Fruit fly (Drosophila melanogaster): ENCODE results near the gene ss.

ss gene

dm6 chr3R:16434599-16434998 lies 31.1 kb upstream of the ss start, which contains the start of gene CG14881:
TSS of gene CG14881 (plus strand) at chr3R:16434899.
- TF ChIP-seq net (GFP tag; optimal IDR thresholded peaks at IDR 0.05) = no peak
- no peak for TF ChIP-seq Sox15 (GFP tag; optimal IDR thresholded peaks at IDR 0.05)
- no peak for TF ChIP-seq Blimp-1 (GFP tag; optimal IDR thresholded peaks at IDR 0.05)
- TF ChIP-seq Ets96B (tag; optimal IDR thresholded peaks at IDR 0.05) = no peak
- TF ChIP-seq Sox102F (GFP tag; optimal IDR thresholded peaks at IDR 0.05) = no peak

dm6 chr3R:16432665-16433065 lies 29.2 kb upstream of the ss start, which contains the start of gene Fntb:
TSS of gene Fntb (plus strand) at chr3R:16432998.
- TF ChIP-seq Gug (GFP tag; IDR thresholded peaks at IDR 0.05) = peak; percentile 58; the same call in 1 of the 2 replicates
- no peak for TF ChIP-seq Met (GFP tag; optimal IDR thresholded peaks at IDR 0.05)
- TF ChIP-seq Hr4 (GFP tag; optimal IDR thresholded peaks at IDR 0.05) = no peak
- no peak for TF ChIP-seq net (GFP tag; optimal IDR thresholded peaks at IDR 0.05)
- no peak for TF ChIP-seq CG7368 (GFP tag; optimal IDR thresholded peaks at IDR 0.05)
- no peak for TF ChIP-seq CG8632 (GFP tag; optimal IDR thresholded peaks at IDR 0.05)
- TF ChIP-seq CG32006 (GFP tag; optimal IDR thresholded peaks at IDR 0.05) = no peak
- TF ChIP-seq spab (GFP tag; optimal IDR thresholded peaks at IDR 0.05) = no peak
- peak; percentile 57; the same call in 2 of the 3 replicates for TF ChIP-seq CG8119 (GFP tag; IDR thresholded peaks at IDR 0.05)
- peak; percentile 70 for TF ChIP-seq dsx (GFP tag; optimal IDR thresholded peaks at IDR 0.05; ENCODE audit: poor library complexity, severe bottlenecking)
- 0 out of 3 replicates have a peak, but pooled peaks have one; percentile 50 for TF ChIP-seq CG6163 (GFP tag; IDR thresholded peaks at IDR 0.05)
- no peak for TF ChIP-seq Smox (GFP tag; optimal IDR thresholded peaks at IDR 0.05)
- no peak for TF ChIP-seq pdm3 (GFP tag; optimal IDR thresholded peaks at IDR 0.05)
- no peak for TF ChIP-seq acj6 (GFP tag; optimal IDR thresholded peaks at IDR 0.05)
- TF ChIP-seq CG3919 (GFP tag; optimal IDR thresholded peaks at IDR 0.05) = no peak
- peak; percentile 53 for TF ChIP-seq vri (GFP tag; optimal IDR thresholded peaks at IDR 0.05)
- TF ChIP-seq CG10631 (GFP tag; optimal IDR thresholded peaks at IDR 0.05) = no peak
- TF ChIP-seq CG11294 (GFP tag; IDR thresholded peaks at IDR 0.05) = no peak
- peak; percentile 50 for TF ChIP-seq Lpt (GFP tag; optimal IDR thresholded peaks at IDR 0.05)
- no peak for TF ChIP-seq CG6276 (GFP tag; optimal IDR thresholded peaks at IDR 0.05)
- TF ChIP-seq CG15336 (GFP tag; IDR thresholded peaks at IDR 0.05) = peak; percentile 53; the same call in 1 of the 2 replicates
- peak; percentile 47 for TF ChIP-seq CG6792 (GFP tag; optimal IDR thresholded peaks at IDR 0.05)
- no peak for TF ChIP-seq Eip75B (GFP tag; optimal IDR thresholded peaks at IDR 0.05)
- TF ChIP-seq esn (GFP tag; optimal IDR thresholded peaks at IDR 0.05) = peak; percentile 78
- TF ChIP-seq Sox14 (GFP tag; optimal IDR thresholded peaks at IDR 0.05) = peak; percentile 52
- TF ChIP-seq Eip78C (GFP tag) = peak; percentile 90
- no peak for TF ChIP-seq fd85E (GFP tag; optimal IDR thresholded peaks at IDR 0.05)
- TF ChIP-seq Ets21C (GFP tag; optimal IDR thresholded peaks at IDR 0.05) = no peak
- TF ChIP-seq CG10669 (GFP tag; optimal IDR thresholded peaks at IDR 0.05) = no peak
- no peak for TF ChIP-seq CG9139 (GFP tag; optimal IDR thresholded peaks at IDR 0.05)
- no peak for TF ChIP-seq Hr38 (GFP tag; optimal IDR thresholded peaks at IDR 0.05)
- peak; percentile 7 for TF ChIP-seq fd59A (GFP tag; optimal IDR thresholded peaks at IDR 0.05)
- peak; percentile 66 for TF ChIP-seq CG3032 (tag; optimal IDR thresholded peaks at IDR 0.05)
- TF ChIP-seq CG6854 (GFP tag; optimal IDR thresholded peaks at IDR 0.05) = no peak
- TF ChIP-seq lz (GFP tag; optimal IDR thresholded peaks at IDR 0.05) = peak; percentile 76
- peak; percentile 46 for TF ChIP-seq CG31627 (GFP tag; optimal IDR thresholded peaks at IDR 0.05)
- TF ChIP-seq eg (GFP tag; IDR thresholded peaks at IDR 0.05) = peak; percentile 54
- TF ChIP-seq salr (GFP tag; optimal IDR thresholded peaks at IDR 0.05) = peak in 1 of 2 experiments; percentile 61
- TF ChIP-seq CG1621 (tag; optimal IDR thresholded peaks at IDR 0.05) = no peak
- TF ChIP-seq Hr39 (GFP tag; optimal IDR thresholded peaks at IDR 0.05) = peak; percentile 51
- no peak for TF ChIP-seq svp (GFP tag)
- TF ChIP-seq fkh (GFP tag; optimal IDR thresholded peaks at IDR 0.05) = no peak
- TF ChIP-seq CG4318 (GFP tag; optimal IDR thresholded peaks at IDR 0.05) = no peak
- TF ChIP-seq dac (GFP tag; optimal IDR thresholded peaks at IDR 0.05) = no peak
- TF ChIP-seq Ets96B (tag; optimal IDR thresholded peaks at IDR 0.05) = peak; percentile 52
- TF ChIP-seq CG6808 (GFP tag; optimal IDR thresholded peaks at IDR 0.05) = no peak
- peak; percentile 38 for TF ChIP-seq Sox15 (GFP tag; optimal IDR thresholded peaks at IDR 0.05)
- TF ChIP-seq CG11902 (GFP tag; optimal IDR thresholded peaks at IDR 0.05) = no peak

Measured in whole organism, prepupa.